Worm (Caenorhabditis elegans) whole organism, L4 larva: Measurements from ENCODE around the gene B0361.14.

Experiments used
- F26F4.8 ChIP-seq: fragments of 200-800 bp; sonication (Bioruptor generic); conservative IDR thresholded peaks from 2 replicates; pipeline ENCODE4 v1.3.6; 2022; ENCODE audit warnings: missing genetic modification characterization, missing compliant biosample characterization
- F44E2.7 ChIP-seq: fragments of 200-800 bp; sonication (Bioruptor generic); IDR thresholded peaks from 2 replicates; pipeline ENCODE4 v2.1.2; 2022; ENCODE audit warnings: missing genetic modification characterization, missing compliant biosample characterization
- T20F7.1 ChIP-seq: fragments of 200-800 bp; sonication (Bioruptor generic); optimal IDR thresholded peaks from 2 replicates; lab custom pipeline; 2018; ENCODE audit warnings: mild to moderate bottlenecking, missing genetic modification characterization, missing compliant biosample characterization
- T26A8.4 ChIP-seq: fragments of 200-800 bp; sonication (Bioruptor generic); IDR thresholded peaks from 2 replicates; pipeline ENCODE4 v1.3.6; 2022; ENCODE audit warnings: missing genetic modification characterization, missing compliant biosample characterization
- ZK337.2 ChIP-seq: fragments of 200-800 bp; sonication (Bioruptor generic); IDR thresholded peaks from 2 replicates; pipeline ENCODE4 v1.3.6; 2022; ENCODE audit warnings: missing genetic modification reagents, missing genetic modification characterization, missing compliant biosample characterization
- aha-1 ChIP-seq: fragments of 150-350 bp; peaks from one replicate; lab custom pipeline; 2014; ENCODE audit warnings: missing biosample characterization, missing genetic modification characterization
- arid-1 ChIP-seq: fragments of 200-800 bp; sonication (Bioruptor generic); conservative IDR thresholded peaks from 2 replicates; pipeline ENCODE4 v1.3.6; 2022; ENCODE audit warnings: missing genetic modification reagents, missing genetic modification characterization, missing compliant biosample characterization
- attf-4 ChIP-seq: sonication (generic microtip); optimal IDR thresholded peaks from 3 replicates; lab custom pipeline; 2017; ENCODE audit warnings: missing biosample characterization, missing genetic modification characterization
- ceh-20 ChIP-seq: fragments of 200-800 bp; sonication (Bioruptor generic); IDR thresholded peaks from 2 replicates; pipeline ENCODE4 v1.3.6; 2022; ENCODE audit warnings: missing genetic modification reagents, missing genetic modification characterization, missing compliant biosample characterization
- ces-1 ChIP-seq: fragments of 150-350 bp; sonication (generic microtip); optimal IDR thresholded peaks from 4 replicates; lab custom pipeline; 2014; ENCODE audit warnings: missing biosample characterization, missing genetic modification reagents, missing genetic modification characterization
- cey-2 ChIP-seq: sonication (generic microtip); optimal IDR thresholded peaks from 3 replicates; lab custom pipeline; 2017; ENCODE audit warnings: missing genetic modification characterization, mild to moderate bottlenecking, missing compliant biosample characterization, antibody characterized with exemption, borderline replicate concordance; ENCODE audit not compliant: insufficient read depth
- daf-16 ChIP-seq, 3 experiments: sonication (generic microtip); optimal IDR thresholded peaks; 2 replicates each; lab custom pipeline; 2016 to 2017; ENCODE audit warnings: missing genetic modification characterization in 3 of 3, missing genetic modification reagents in 3 of 3, mild to moderate bottlenecking in 2 of 3, missing compliant biosample characterization in 2 of 3, missing biosample characterization in 1 of 3, moderate library complexity in 1 of 3
- daf-19 ChIP-seq: fragments of 200-800 bp; sonication (Bioruptor generic); conservative IDR thresholded peaks from 2 replicates; pipeline ENCODE4 v1.3.6; 2022; ENCODE audit warnings: missing genetic modification characterization, missing compliant biosample characterization
- daf-8 ChIP-seq: fragments of 200-800 bp; sonication (Bioruptor generic); IDR thresholded peaks from 2 replicates; pipeline ENCODE4 v1.3.6; 2022; ENCODE audit warnings: missing genetic modification characterization, missing compliant biosample characterization
- dmd-6 ChIP-seq: fragments of 200-800 bp; sonication (Bioruptor generic); IDR thresholded peaks from 2 replicates; pipeline ENCODE4 v1.3.6; 2022; ENCODE audit warnings: missing genetic modification reagents, missing genetic modification characterization, missing compliant biosample characterization
- dve-1 ChIP-seq: sonication (generic microtip); optimal IDR thresholded peaks from 2 replicates; lab custom pipeline; 2017; ENCODE audit warnings: antibody characterized with exemption, mild to moderate bottlenecking, missing genetic modification characterization, missing compliant biosample characterization; ENCODE audit not compliant: insufficient read depth
- egl-43 ChIP-seq: fragments of 200-800 bp; sonication (Bioruptor generic); IDR thresholded peaks from 2 replicates; pipeline ENCODE4 v1.3.6; 2022; ENCODE audit warnings: missing genetic modification reagents, missing genetic modification characterization, missing compliant biosample characterization
- gei-8 ChIP-seq: fragments of 200-800 bp; sonication (Bioruptor generic); optimal IDR thresholded peaks from 2 replicates; lab custom pipeline; 2018; ENCODE audit warnings: mild to moderate bottlenecking, missing genetic modification characterization, missing compliant biosample characterization
- hif-1 ChIP-seq, 2 experiments: sonication (generic microtip); optimal IDR thresholded peaks; 2 replicates each; lab custom pipeline; 2016 to 2017; ENCODE audit warnings: missing compliant biosample characterization in 2 of 2, missing genetic modification characterization in 2 of 2, missing genetic modification reagents in 2 of 2, missing genotype in 2 of 2, mild to moderate bottlenecking in 1 of 2
- hlh-11 ChIP-seq: fragments of 200-800 bp; sonication (Bioruptor generic); optimal IDR thresholded peaks from 2 replicates; lab custom pipeline; 2018; ENCODE audit warnings: mild to moderate bottlenecking, missing genetic modification characterization, missing compliant biosample characterization
- hlh-30 ChIP-seq: sonication (generic microtip); optimal IDR thresholded peaks from 2 replicates; lab custom pipeline; 2017; ENCODE audit warnings: antibody characterized with exemption, mild to moderate bottlenecking, missing genetic modification characterization, missing compliant biosample characterization; ENCODE audit not compliant: insufficient read depth
- hmg-1.1 ChIP-seq: fragments of 200-800 bp; sonication (Bioruptor generic); IDR thresholded peaks from 2 replicates; pipeline ENCODE4 v1.3.6; 2022; ENCODE audit warnings: missing genetic modification reagents, missing genetic modification characterization, missing compliant biosample characterization
- jun-1 ChIP-seq: fragments of 150-350 bp; optimal IDR thresholded peaks from 2 replicates; lab custom pipeline; 2014; ENCODE audit warnings: missing biosample characterization, missing genetic modification reagents, missing genetic modification characterization
- lin-13 ChIP-seq: fragments of 150-350 bp; optimal IDR thresholded peaks from 2 replicates; lab custom pipeline; 2014; ENCODE audit warnings: missing biosample characterization, missing genetic modification reagents, missing genetic modification characterization
- lin-29 ChIP-seq: fragments of 200-800 bp; sonication (Bioruptor generic); IDR thresholded peaks from 2 replicates; pipeline ENCODE4 v1.3.6; 2022; ENCODE audit warnings: missing genetic modification reagents, missing genetic modification characterization, missing compliant biosample characterization
- lsy-2 ChIP-seq, 2 experiments: fragments of 150-350 bp in 1 of 2; sonication (generic microtip) in 1 of 2; optimal IDR thresholded peaks; 2 replicates each; lab custom pipeline; 2014 to 2017; ENCODE audit warnings: missing biosample characterization in 2 of 2, missing genetic modification characterization in 2 of 2
- madf-5 ChIP-seq, 2 experiments: fragments of 200-800 bp; sonication (Bioruptor generic); IDR thresholded peaks; 2 replicates each; pipeline ENCODE4 v1.3.6; 2022; ENCODE audit warnings: missing compliant biosample characterization in 2 of 2, missing genetic modification characterization in 2 of 2
- mdl-1 ChIP-seq, 2 experiments: fragments of 150-350 bp in 1 of 2; sonication (generic microtip) in 1 of 2; optimal IDR thresholded peaks; 2 replicates each; lab custom pipeline; 2014 to 2017; ENCODE audit warnings: missing biosample characterization in 2 of 2, missing genetic modification characterization in 2 of 2
- mes-2 ChIP-seq: sonication (generic microtip); optimal IDR thresholded peaks from 2 replicates; lab custom pipeline; 2016; ENCODE audit warnings: missing genotype, mild to moderate bottlenecking, missing genetic modification characterization, missing compliant biosample characterization; ENCODE audit not compliant: poor library complexity, severe bottlenecking
- mxl-2 ChIP-seq: fragments of 200-800 bp; sonication (Bioruptor generic); conservative IDR thresholded peaks from 2 replicates; pipeline ENCODE4 v1.3.6; 2022; ENCODE audit warnings: missing genetic modification reagents, missing genetic modification characterization, missing compliant biosample characterization
- mxl-3 ChIP-seq: fragments of 200-800 bp; sonication (Bioruptor generic); optimal IDR thresholded peaks from 2 replicates; lab custom pipeline; 2018; ENCODE audit warnings: mild to moderate bottlenecking, missing genetic modification characterization, missing compliant biosample characterization
- nhr-11 ChIP-seq: fragments of 150-350 bp; optimal IDR thresholded peaks from 2 replicates; lab custom pipeline; 2014; ENCODE audit warnings: missing biosample characterization, missing genetic modification characterization
- nhr-41 ChIP-seq: fragments of 200-800 bp; sonication (Bioruptor generic); IDR thresholded peaks from 2 replicates; pipeline ENCODE4 v1.3.6; 2022; ENCODE audit warnings: missing genetic modification reagents, missing genetic modification characterization, missing compliant biosample characterization
- nhr-48 ChIP-seq: sonication (generic microtip); optimal IDR thresholded peaks from 2 replicates; lab custom pipeline; 2016; ENCODE audit warnings: mild to moderate bottlenecking, missing genetic modification characterization, missing compliant biosample characterization
- nhr-76 ChIP-seq: fragments of 150-350 bp; optimal IDR thresholded peaks from 2 replicates; lab custom pipeline; 2014; ENCODE audit warnings: missing biosample characterization, missing genetic modification characterization
- pha-4 ChIP-seq, 2 experiments: fragments of 150-350 bp in 1 of 2; fragments of 200-800 bp in 1 of 2; sonication (Bioruptor generic) in 1 of 2; IDR thresholded peaks in 1 of 2; optimal IDR thresholded peaks in 1 of 2; 2 replicates each; pipeline versions ENCODE4 v1.3.6 to Lab custom; 2014 to 2022; ENCODE audit warnings: missing genetic modification characterization in 2 of 2, missing genetic modification reagents in 2 of 2, missing biosample characterization in 1 of 2, missing compliant biosample characterization in 1 of 2
- pqm-1 ChIP-seq: sonication (generic microtip); optimal IDR thresholded peaks from 2 replicates; lab custom pipeline; 2017; ENCODE audit warnings: missing biosample characterization, missing genetic modification characterization
- rbr-2 ChIP-seq: sonication (generic microtip); optimal IDR thresholded peaks from 2 replicates; lab custom pipeline; 2016; ENCODE audit warnings: missing genotype, missing genetic modification characterization, missing compliant biosample characterization
- set-16 ChIP-seq: fragments of 200-800 bp; sonication (Bioruptor generic); IDR thresholded peaks from 2 replicates; pipeline ENCODE4 v1.3.6; 2022; ENCODE audit warnings: missing genetic modification reagents, missing genetic modification characterization, missing compliant biosample characterization
- spr-3 ChIP-seq: fragments of 200-800 bp; sonication (Bioruptor generic); optimal IDR thresholded peaks from 2 replicates; lab custom pipeline; 2018; ENCODE audit warnings: mild to moderate bottlenecking, missing genetic modification characterization, missing compliant biosample characterization
- tra-1 ChIP-seq: fragments of 200-800 bp; sonication (Bioruptor generic); IDR thresholded peaks from 2 replicates; pipeline ENCODE4 v1.3.6; 2022; ENCODE audit warnings: missing genetic modification reagents, missing genetic modification characterization, missing compliant biosample characterization
- unc-62 ChIP-seq, 3 experiments: fragments of 150-350 bp in 1 of 3; sonication (generic microtip); optimal IDR thresholded peaks in 2 of 3; peaks in 1 of 3; 1 replicate in 1 of 3; 2 replicates in 2 of 3; lab custom pipeline; 2014 to 2017; ENCODE audit warnings: missing biosample characterization in 3 of 3, missing genetic modification characterization in 3 of 3, missing genetic modification reagents in 3 of 3, missing genotype in 1 of 3
- zfp-3 ChIP-seq: fragments of 200-800 bp; sonication (Bioruptor generic); conservative IDR thresholded peaks from 2 replicates; pipeline ENCODE4 v1.3.6; 2022; ENCODE audit warnings: missing genetic modification reagents, missing genetic modification characterization, missing compliant biosample characterization
- zip-11 ChIP-seq: fragments of 200-800 bp; sonication (Bioruptor generic); IDR thresholded peaks from 2 replicates; pipeline ENCODE4 v1.3.6; 2022; ENCODE audit warnings: missing genetic modification characterization, missing compliant biosample characterization
- ztf-7 ChIP-seq: fragments of 150-350 bp; optimal IDR thresholded peaks from 2 replicates; lab custom pipeline; 2014; ENCODE audit warnings: missing biosample characterization, missing genetic modification characterization

B0361.14 gene

ce11 chrIII:7335220-7335619, 35.9 kb upstream of the B0361.14 start, which contains the start of gene F56C9.10 (continued):
- peak; percentile 65 for TF ChIP-seq set-16
- TF ChIP-seq zfp-3 (GFP tag; lab: Robert Waterston, UW), result peak; percentile 78
- TF ChIP-seq gei-8 (GFP tag; lab: Kevin White, UChicago), result peak; percentile 63
- no peak for TF ChIP-seq F26F4.8 (GFP tag; lab: Robert Waterston, UW)
- no peak for TF ChIP-seq madf-5 (GFP tag; IDR thresholded peaks at IDR 0.05; lab: Robert Waterston, UW)
- peak; percentile 89 for TF ChIP-seq dmd-6 (GFP tag; lab: Robert Waterston, UW)
- TF ChIP-seq ZK337.2 (GFP tag; lab: Robert Waterston, UW), result no peak
- TF ChIP-seq T26A8.4 (GFP tag; lab: Robert Waterston, UW), result peak; percentile 73
- TF ChIP-seq dve-1, result peak; percentile 90
- TF ChIP-seq mxl-2, result 0 out of 2 replicates have a peak, but pooled peaks have one; percentile 18
- no peak for TF ChIP-seq spr-3 (GFP tag; lab: Kevin White, UChicago)
- TF ChIP-seq ztf-7, result no peak
- peak; percentile 26 for TF ChIP-seq pqm-1 (tag; lab: Kevin White, UChicago)
- no peak for TF ChIP-seq F44E2.7 (GFP tag; lab: Robert Waterston, UW)
- TF ChIP-seq unc-62 (GFP tag; optimal IDR thresholded peaks at IDR 0.05 in 1 of 2; lab: Kevin White, UChicago), result peak in 1 of 2 experiments; percentile 100
- TF ChIP-seq unc-62 (tag; optimal IDR thresholded peaks at IDR 0.05; lab: Kevin White, UChicago), result no peak
- no peak for TF ChIP-seq nhr-41 (GFP tag; lab: Robert Waterston, UW)
- TF ChIP-seq lin-13 (GFP tag; lab: Kevin White, UChicago), result peak; percentile 35
- no peak for TF ChIP-seq zip-11
- TF ChIP-seq hlh-30, result peak; percentile 100
- peak; percentile 77 for TF ChIP-seq nhr-48 (tag; lab: Kevin White, UChicago)
- peak in 1 of 2 experiments; percentile 84 for TF ChIP-seq hif-1 (tag; optimal IDR thresholded peaks at IDR 0.05; lab: Kevin White, UChicago)
- TF ChIP-seq nhr-76 (tag; lab: Kevin White, UChicago), result peak; percentile 9
- peak; percentile 94 for TF ChIP-seq mxl-3
- TF ChIP-seq nhr-11 (tag; lab: Kevin White, UChicago), result peak; percentile 89
- TF ChIP-seq daf-19, result no peak
- TF ChIP-seq attf-4, result no peak
- TF ChIP-seq tra-1 (GFP tag; lab: Robert Waterston, UW), result peak; percentile 76
- peak; percentile 64; the same call in 1 of the 2 replicates for TF ChIP-seq arid-1
- TF ChIP-seq T20F7.1, result peak; percentile 81
- TF ChIP-seq cey-2 (tag; lab: Kevin White, UChicago), result peak; percentile 89
- TF ChIP-seq rbr-2 (tag; lab: Kevin White, UChicago), result peak; percentile 69
- no peak for TF ChIP-seq jun-1 (tag; lab: Kevin White, UChicago)
- TF ChIP-seq mes-2 (tag; lab: Kevin White, UChicago), result peak; percentile 77
- peak; percentile 95 for TF ChIP-seq hlh-11 (tag; lab: Kevin White, UChicago)
- TF ChIP-seq hmg-1.1 (GFP tag; lab: Robert Waterston, UW), result peak; percentile 84
- no peak for TF ChIP-seq daf-8 (GFP tag; lab: Robert Waterston, UW)
- peak; percentile 77 to 89 for TF ChIP-seq lsy-2 (tag; optimal IDR thresholded peaks at IDR 0.05; lab: Kevin White, UChicago)
- TF ChIP-seq mdl-1 (tag; optimal IDR thresholded peaks at IDR 0.05; lab: Kevin White, UChicago), result peak; percentile 91 to 99
- 0 out of 2 replicates have a peak, but pooled peaks have one; percentile 66 for TF ChIP-seq pha-4 (GFP tag; IDR thresholded peaks at IDR 0.05; lab: Robert Waterston, UW)
- peak; percentile 71 for TF ChIP-seq pha-4 (tag; optimal IDR thresholded peaks at IDR 0.05; lab: Kevin White, UChicago)
- no peak for TF ChIP-seq ces-1 (GFP tag; lab: Kevin White, UChicago)
- TF ChIP-seq ceh-20 (GFP tag; lab: Robert Waterston, UW), result peak; percentile 82
- TF ChIP-seq daf-16 (GFP tag; optimal IDR thresholded peaks at IDR 0.05; lab: Kevin White, UChicago), result peak in 1 of 2 experiments; percentile 65
- TF ChIP-seq daf-16 (tag; optimal IDR thresholded peaks at IDR 0.05; lab: Kevin White, UChicago), result peak; percentile 38
- peak; percentile 45; the same call in 1 of the 2 replicates for TF ChIP-seq lin-29
- TF ChIP-seq aha-1, result peak; percentile 99
- TF ChIP-seq egl-43 (GFP tag; lab: Robert Waterston, UW), result 0 out of 2 replicates have a peak, but pooled peaks have one; percentile 5
